Worm (Caenorhabditis elegans): Measurements from ENCODE around the gene R02F11.2.

DNA sequence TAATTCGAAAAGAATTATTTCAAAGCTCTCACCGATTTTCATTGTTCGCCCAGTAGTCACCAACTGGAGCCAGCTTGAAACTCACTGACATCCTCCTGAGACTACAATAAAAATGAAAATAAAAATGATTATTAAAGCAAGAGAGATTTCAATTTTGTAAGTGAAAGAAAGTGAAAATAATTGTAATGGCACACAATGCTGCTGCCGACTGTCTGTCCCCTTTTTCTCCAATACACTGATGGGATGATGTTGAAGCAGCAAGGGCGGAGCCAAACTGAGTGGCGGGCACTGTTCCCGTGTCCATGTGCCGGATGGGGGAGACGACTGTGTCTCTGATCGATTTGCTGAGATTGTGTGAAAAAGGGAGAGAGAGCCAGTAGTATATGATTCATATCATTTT, 39.9 kb downstream of the R02F11.2 start, which contains the start of gene C37H5.14:
- TF ChIP-seq pha-4 (GFP tag; IDR thresholded peaks at IDR 0.05) (no peak), pha-4 (tag; optimal IDR thresholded peaks at IDR 0.05) (no peak), fos-1 (tag; optimal IDR thresholded peaks at IDR 0.05) (no peak), dpl-1 (GFP tag; optimal IDR thresholded peaks at IDR 0.05) (no peak), ceh-82 (tag; optimal IDR thresholded peaks at IDR 0.05) (no peak), gei-8 (GFP tag; optimal IDR thresholded peaks at IDR 0.05) (no peak), lir-3 (tag; optimal IDR thresholded peaks at IDR 0.05) (no peak), nhr-10 (tag; optimal IDR thresholded peaks at IDR 0.05) (no peak), ceh-20 (GFP tag; IDR thresholded peaks at IDR 0.05) (no peak)

Data from whole organism, L4 larva.